Worm (Caenorhabditis elegans) whole organism, young adult: ENCODE results near the gene cpar-1.

ENCODE experiments used
- aptf-2 ChIP-seq: fragments of 200-800 bp; sonication (Bioruptor generic); conservative IDR thresholded peaks from 2 replicates; pipeline ENCODE4 v1.3.6; 2022; ENCODE audit warnings: missing genetic modification reagents, missing genetic modification characterization, missing compliant biosample characterization
- athp-1 ChIP-seq: sonication (generic microtip); optimal IDR thresholded peaks from 2 replicates; lab custom pipeline; 2017; ENCODE audit warnings: mild to moderate bottlenecking, missing genetic modification characterization, missing compliant biosample characterization
- attf-5 ChIP-seq: fragments of 200-800 bp; sonication (Bioruptor generic); optimal IDR thresholded peaks from 2 replicates; lab custom pipeline; 2018; ENCODE audit warnings: mild to moderate bottlenecking, missing genetic modification characterization, missing compliant biosample characterization
- cebp-2 ChIP-seq: fragments of 200-800 bp; sonication (Bioruptor generic); IDR thresholded peaks from 2 replicates; pipeline ENCODE4 v1.3.6; 2022; ENCODE audit warnings: missing genetic modification characterization, missing compliant biosample characterization
- ceh-100 ChIP-seq: fragments of 200-800 bp; sonication (Bioruptor generic); IDR thresholded peaks from 2 replicates; pipeline ENCODE4 v1.3.6; 2022; ENCODE audit warnings: missing genetic modification reagents, missing genetic modification characterization, missing compliant biosample characterization
- egrh-3 ChIP-seq: fragments of 200-800 bp; sonication (Bioruptor generic); IDR thresholded peaks from 2 replicates; pipeline ENCODE4 v1.3.6; 2022; ENCODE audit warnings: missing genetic modification reagents, missing genetic modification characterization, missing compliant biosample characterization
- lsl-1 ChIP-seq: fragments of 200-800 bp; sonication (Bioruptor generic); optimal IDR thresholded peaks from 2 replicates; lab custom pipeline; 2018; ENCODE audit warnings: mild to moderate bottlenecking, missing genetic modification characterization, moderate library complexity, missing compliant biosample characterization
- madf-6 ChIP-seq: fragments of 200-800 bp; sonication (Bioruptor generic); IDR thresholded peaks from 2 replicates; pipeline ENCODE4 v1.3.6; 2022; ENCODE audit warnings: missing genetic modification reagents, missing genetic modification characterization, missing compliant biosample characterization
- mxl-1 ChIP-seq: sonication (generic microtip); optimal IDR thresholded peaks from 2 replicates; lab custom pipeline; 2016; ENCODE audit warnings: missing genetic modification characterization, missing compliant biosample characterization
- ztf-22 ChIP-seq: fragments of 200-800 bp; sonication (Bioruptor generic); optimal IDR thresholded peaks from 2 replicates; lab custom pipeline; 2018; ENCODE audit warnings: mild to moderate bottlenecking, missing genetic modification characterization, moderate library complexity, missing compliant biosample characterization

ce11 chrIII:9455980-9456658, 22.3 kb downstream of the cpar-1 start, which contains the start of the genes rheb-1 and spk-1:
- TF ChIP-seq ceh-100 (GFP tag; lab: Robert Waterston, UW) (peak; percentile 54; the same call in 1 of the 2 replicates), attf-5 (GFP tag; lab: Kevin White, UChicago) (peak; percentile 92), madf-6 (GFP tag; lab: Robert Waterston, UW) (peak; percentile 83), lsl-1 (GFP tag; lab: Kevin White, UChicago) (peak; percentile 93), mxl-1 (tag; lab: Kevin White, UChicago) (no peak), aptf-2 (GFP tag; lab: Robert Waterston, UW) (no peak), cebp-2 (GFP tag; lab: Robert Waterston, UW) (no peak), athp-1 (tag; lab: Kevin White, UChicago) (peak; percentile 86), ztf-22 (GFP tag; lab: Kevin White, UChicago) (peak; percentile 87), egrh-3 (0 out of 2 replicates have a peak, but pooled peaks have one; percentile 18)
